Worm (Caenorhabditis elegans): Measurements from ENCODE around the gene scl-21.

DNA sequence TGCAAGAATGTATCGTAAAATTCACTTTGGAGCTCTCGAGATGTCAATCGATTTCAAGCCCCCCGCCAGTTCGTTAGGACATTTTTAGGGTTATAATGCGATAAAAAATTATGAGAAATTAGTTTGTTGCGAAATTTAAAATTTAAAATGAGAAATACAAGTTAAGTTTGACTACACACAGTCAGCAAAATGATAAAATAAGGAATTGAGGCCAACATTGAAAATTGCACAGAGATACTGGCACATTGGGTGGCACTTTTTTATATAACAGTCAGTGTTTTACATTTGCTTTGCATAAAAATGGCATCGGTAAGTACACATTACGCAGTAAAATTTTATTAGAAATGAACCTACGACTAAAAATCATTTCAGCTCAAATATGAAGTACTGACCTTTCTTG, 27.4 kb downstream of the scl-21 start, which contains the start of gene Y43F8B.12:
- TF ChIP-seq unc-39 (tag; optimal IDR thresholded peaks at IDR 0.05) (no peak), ama-1 (optimal IDR thresholded peaks at IDR 0.05) (no peak), nhr-76 (tag; optimal IDR thresholded peaks at IDR 0.05) (no peak), aly-2 (tag; optimal IDR thresholded peaks at IDR 0.05) (no peak), ceh-16 (tag; optimal IDR thresholded peaks at IDR 0.05) (no peak), pqm-1 (tag; optimal IDR thresholded peaks at IDR 0.05) (no peak), elt-1 (tag; optimal IDR thresholded peaks at IDR 0.05) (no peak), nhr-28 (tag; optimal IDR thresholded peaks at IDR 0.05) (no peak), ztf-11 (tag; optimal IDR thresholded peaks at IDR 0.05) (no peak), ceh-28 (tag; optimal IDR thresholded peaks at IDR 0.05) (no peak), snpc-4 (tag; optimal IDR thresholded peaks at IDR 0.05) (no peak), unc-62 (GFP tag; optimal IDR thresholded peaks at IDR 0.05) (no peak), ceh-82 (tag; optimal IDR thresholded peaks at IDR 0.05) (no peak)

All from whole organism, L3 larva.